Worm (Caenorhabditis elegans): ENCODE results near the gene str-90.

The str-90 gene

DNA sequence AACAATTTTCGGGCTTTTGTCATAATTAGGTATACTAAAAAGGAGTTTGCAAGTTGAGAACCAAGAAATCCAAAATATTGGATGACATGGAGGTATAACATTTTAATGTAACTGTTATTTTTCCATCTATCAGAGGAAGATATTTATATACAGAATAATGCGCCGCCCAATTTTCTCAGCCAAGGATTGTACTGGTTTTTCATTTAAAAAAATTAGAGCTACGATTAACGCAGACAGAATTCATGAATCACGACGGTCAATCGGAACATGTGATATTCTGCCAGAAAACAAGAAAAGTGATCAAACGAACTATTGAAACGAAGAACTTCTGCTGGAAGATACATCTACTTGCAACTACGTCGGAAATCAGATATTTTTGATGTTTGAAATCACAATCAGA lies 4.8 kb upstream of the str-90 start, which contains the start of gene str-145:
str-145 (minus strand) TSS at position 101 of the 400 bp plus-strand sequence.
- TF ChIP-seq ama-1 (optimal IDR thresholded peaks at IDR 0.05), result no peak
- TF ChIP-seq ceh-36 (tag; optimal IDR thresholded peaks at IDR 0.05), result no peak
- no peak for TF ChIP-seq hmg-4 (GFP tag; optimal IDR thresholded peaks at IDR 0.05)
- TF ChIP-seq flt-1 (GFP tag; IDR thresholded peaks at IDR 0.05), result no peak
- no peak for TF ChIP-seq pes-1 (GFP tag; IDR thresholded peaks at IDR 0.05)

DNA sequence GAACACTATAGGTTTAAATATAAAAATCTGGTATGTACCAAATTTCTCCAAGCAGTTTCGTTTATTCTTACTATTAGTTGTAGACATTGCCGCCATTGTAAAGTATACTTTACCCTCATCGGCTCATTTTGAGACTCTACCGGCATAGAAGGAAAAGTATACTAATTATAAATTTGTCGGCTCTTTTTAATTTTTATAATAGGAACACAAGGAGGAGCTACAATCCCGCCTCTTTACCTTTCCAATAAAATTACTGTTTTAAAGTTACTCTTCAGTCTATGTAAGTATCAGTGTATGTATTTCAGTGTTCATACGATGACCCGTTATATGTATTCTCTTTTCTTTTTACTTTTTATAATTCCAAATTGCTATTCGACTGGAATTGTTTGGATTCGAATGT lies 3.8 kb upstream of the str-90 start, which contains the start of gene sdz-23:
sdz-23 (plus strand) TSS at position 301 of the 400 bp plus-strand sequence.
- TF ChIP-seq hmbx-1 (tag; optimal IDR thresholded peaks at IDR 0.05) (no peak), hmg-4 (GFP tag; optimal IDR thresholded peaks at IDR 0.05) (no peak), tbx-11 (GFP tag; IDR thresholded peaks at IDR 0.05) (no peak), sea-1 (GFP tag; conservative IDR thresholded peaks at IDR 0.05) (no peak), pes-1 (GFP tag; IDR thresholded peaks at IDR 0.05) (no peak), B0310.2 (tag; optimal IDR thresholded peaks at IDR 0.05) (no peak), ets-7 (tag; optimal IDR thresholded peaks at IDR 0.05) (no peak), F13C5.2 (tag; optimal IDR thresholded peaks at IDR 0.05) (no peak), tbx-37 (GFP tag; conservative IDR thresholded peaks at IDR 0.05) (no peak), ceh-13 (GFP tag; optimal IDR thresholded peaks at IDR 0.05) (no peak), aly-1 (tag; optimal IDR thresholded peaks at IDR 0.05) (no peak), ama-1 (optimal IDR thresholded peaks at IDR 0.05) (no peak), flt-1 (GFP tag; IDR thresholded peaks at IDR 0.05) (no peak), ceh-36 (tag; optimal IDR thresholded peaks at IDR 0.05) (no peak), scrt-1 (GFP tag; IDR thresholded peaks at IDR 0.05) (no peak), tra-4 (tag; optimal IDR thresholded peaks at IDR 0.05) (no peak), hnd-1 (tag; optimal IDR thresholded peaks at IDR 0.05) (no peak)

DNA sequence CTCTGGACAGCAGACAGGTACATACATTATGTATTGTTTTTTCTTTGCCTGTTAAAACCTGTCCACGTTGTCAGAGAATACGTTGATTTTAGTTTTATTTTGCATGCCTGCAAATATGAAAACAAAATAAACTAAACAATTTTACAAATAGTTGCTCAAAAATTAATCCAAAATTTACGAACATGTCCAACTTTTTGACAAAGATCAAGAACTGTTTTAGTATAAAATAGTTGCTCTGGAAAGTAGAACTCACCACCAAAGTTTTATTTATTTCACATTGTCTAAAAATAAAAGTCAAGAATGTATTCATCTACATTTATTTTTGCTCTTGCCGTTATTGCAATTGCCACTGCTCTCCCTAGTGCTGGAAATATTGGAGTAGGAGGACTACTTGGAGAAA lies 1.4 kb downstream of the str-90 start, which contains the start of gene srlf-16:
srlf-16 (plus strand) TSS at position 301 of the 400 bp plus-strand sequence.
- TF ChIP-seq hmg-4 (GFP tag; optimal IDR thresholded peaks at IDR 0.05) (no peak), ceh-36 (tag; optimal IDR thresholded peaks at IDR 0.05) (no peak), hmbx-1 (tag; optimal IDR thresholded peaks at IDR 0.05) (no peak), ets-7 (tag; optimal IDR thresholded peaks at IDR 0.05) (no peak), tbx-37 (GFP tag; conservative IDR thresholded peaks at IDR 0.05) (no peak), tbx-11 (GFP tag; IDR thresholded peaks at IDR 0.05) (no peak), flt-1 (GFP tag; IDR thresholded peaks at IDR 0.05) (no peak), B0310.2 (tag; optimal IDR thresholded peaks at IDR 0.05) (no peak), ceh-13 (GFP tag; optimal IDR thresholded peaks at IDR 0.05) (no peak), hnd-1 (tag; optimal IDR thresholded peaks at IDR 0.05) (no peak), aly-1 (tag; optimal IDR thresholded peaks at IDR 0.05) (no peak), pes-1 (GFP tag; IDR thresholded peaks at IDR 0.05) (no peak), F13C5.2 (tag; optimal IDR thresholded peaks at IDR 0.05) (no peak), ama-1 (optimal IDR thresholded peaks at IDR 0.05) (no peak), scrt-1 (GFP tag; IDR thresholded peaks at IDR 0.05) (no peak)

DNA sequence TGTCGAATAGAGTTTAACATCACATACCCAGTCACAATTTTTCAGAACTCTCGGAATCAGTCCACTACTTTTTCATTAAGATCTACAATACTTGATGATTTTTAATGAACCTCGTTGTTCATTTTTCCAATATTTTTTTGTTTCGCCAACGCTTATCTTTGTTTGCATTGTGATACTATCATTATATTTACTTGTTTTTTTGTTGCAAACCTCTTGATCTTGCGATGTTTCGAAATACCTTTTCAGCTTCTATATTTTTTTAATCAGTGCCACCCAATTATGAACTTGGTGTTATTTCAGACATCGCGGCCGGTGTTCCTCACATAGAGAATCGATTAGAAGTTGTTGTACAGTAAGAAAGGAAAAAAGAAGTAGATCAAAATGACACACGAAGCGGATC lies 5.6 kb downstream of the str-90 start, which contains the start of gene myo-5:
myo-5 (plus strand) TSS at position 301 of the 400 bp plus-strand sequence.
- TF ChIP-seq tra-4 (tag; optimal IDR thresholded peaks at IDR 0.05), result no peak
- TF ChIP-seq B0310.2 (tag; optimal IDR thresholded peaks at IDR 0.05), result no peak
- TF ChIP-seq flt-1 (GFP tag; IDR thresholded peaks at IDR 0.05), result no peak
- no peak for TF ChIP-seq ama-1 (optimal IDR thresholded peaks at IDR 0.05)
- TF ChIP-seq hmbx-1 (tag; optimal IDR thresholded peaks at IDR 0.05), result no peak

DNA sequence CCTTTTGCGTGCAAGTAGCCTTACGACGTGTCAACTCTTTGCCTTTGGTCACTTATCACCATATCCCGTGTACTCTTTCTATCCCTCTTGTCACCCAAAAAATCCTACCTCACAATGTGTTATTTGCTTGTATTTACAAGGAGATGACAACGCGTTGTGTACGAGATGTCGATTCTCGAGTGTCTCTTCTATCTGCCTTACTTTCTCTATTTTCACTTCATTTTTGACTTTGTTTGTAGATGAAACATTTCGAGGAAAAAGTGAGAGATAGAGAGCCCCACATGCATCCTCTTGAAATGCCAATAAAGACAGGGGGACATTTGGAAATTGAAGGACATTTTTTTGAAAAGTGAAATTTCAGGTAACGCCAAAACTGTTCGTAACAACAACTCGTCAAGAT lies 7.8 kb downstream of the str-90 start:
- no peak for TF ChIP-seq pes-1 (GFP tag; IDR thresholded peaks at IDR 0.05)
- no peak for TF ChIP-seq F13C5.2 (tag; optimal IDR thresholded peaks at IDR 0.05)
- TF ChIP-seq sea-1 (GFP tag; conservative IDR thresholded peaks at IDR 0.05), result no peak
- TF ChIP-seq tbx-11 (GFP tag; IDR thresholded peaks at IDR 0.05), result no peak
- TF ChIP-seq ceh-13 (GFP tag; optimal IDR thresholded peaks at IDR 0.05), result no peak
- no peak for TF ChIP-seq ceh-36 (tag; optimal IDR thresholded peaks at IDR 0.05)
- no peak for TF ChIP-seq ets-7 (tag; optimal IDR thresholded peaks at IDR 0.05)
- no peak for TF ChIP-seq B0310.2 (tag; optimal IDR thresholded peaks at IDR 0.05)
- TF ChIP-seq hmg-4 (GFP tag; optimal IDR thresholded peaks at IDR 0.05), result no peak
- TF ChIP-seq hnd-1 (tag; optimal IDR thresholded peaks at IDR 0.05), result no peak

DNA sequence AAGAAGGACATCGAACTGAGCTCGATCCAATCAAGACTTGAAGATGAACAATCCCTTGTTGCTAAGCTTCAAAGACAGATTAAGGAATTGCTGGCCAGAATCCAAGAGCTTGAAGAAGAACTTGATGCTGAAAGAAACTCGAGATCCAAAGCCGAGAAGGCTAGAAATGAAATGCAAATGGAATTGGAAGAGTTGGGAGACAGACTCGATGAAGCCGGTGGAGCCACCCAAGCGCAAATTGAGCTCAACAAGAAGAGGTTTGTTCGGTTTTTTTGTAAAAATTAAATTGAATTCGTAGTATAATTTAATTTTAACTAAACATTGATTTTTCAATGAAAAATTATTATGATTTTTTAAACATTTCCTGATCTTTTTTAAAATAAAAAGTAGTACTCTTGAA lies 11.5 kb downstream of the str-90 start:
- TF ChIP-seq scrt-1 (GFP tag; IDR thresholded peaks at IDR 0.05), result no peak
- TF ChIP-seq tbx-11 (GFP tag; IDR thresholded peaks at IDR 0.05), result no peak
- no peak for TF ChIP-seq ceh-36 (tag; optimal IDR thresholded peaks at IDR 0.05)

DNA sequence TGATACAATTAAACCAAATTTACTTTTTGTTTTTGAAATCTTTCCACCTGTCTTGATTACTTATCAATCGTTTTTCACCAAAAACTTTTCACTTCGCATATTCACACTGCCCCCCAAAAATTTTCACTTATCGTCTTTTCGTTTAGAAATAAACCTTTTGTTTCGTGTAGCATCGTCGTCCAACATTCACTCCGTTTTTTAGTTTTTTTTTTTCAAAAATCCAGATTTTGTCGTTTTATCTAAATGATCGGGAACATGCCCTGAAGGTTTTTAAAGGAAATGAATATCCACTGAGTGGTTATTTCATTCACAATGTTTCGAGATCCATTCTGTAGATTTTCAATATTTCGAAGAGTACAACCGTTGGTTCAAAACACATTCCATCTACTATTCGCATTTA lies 14.9 kb downstream of the str-90 start, which contains the start of gene D1014.7:
D1014.7 (plus strand) TSS at position 301 of the 400 bp plus-strand sequence.
- TF ChIP-seq hnd-1 (tag; optimal IDR thresholded peaks at IDR 0.05) (no peak), F13C5.2 (tag; optimal IDR thresholded peaks at IDR 0.05) (no peak), tbx-37 (GFP tag; conservative IDR thresholded peaks at IDR 0.05) (no peak), ama-1 (optimal IDR thresholded peaks at IDR 0.05) (no peak), ets-7 (tag; optimal IDR thresholded peaks at IDR 0.05) (no peak), B0310.2 (tag; optimal IDR thresholded peaks at IDR 0.05) (no peak), hmg-4 (GFP tag; optimal IDR thresholded peaks at IDR 0.05) (no peak), aly-1 (tag; optimal IDR thresholded peaks at IDR 0.05) (no peak), pes-1 (GFP tag; IDR thresholded peaks at IDR 0.05) (no peak), ceh-13 (GFP tag; optimal IDR thresholded peaks at IDR 0.05) (no peak)

DNA sequence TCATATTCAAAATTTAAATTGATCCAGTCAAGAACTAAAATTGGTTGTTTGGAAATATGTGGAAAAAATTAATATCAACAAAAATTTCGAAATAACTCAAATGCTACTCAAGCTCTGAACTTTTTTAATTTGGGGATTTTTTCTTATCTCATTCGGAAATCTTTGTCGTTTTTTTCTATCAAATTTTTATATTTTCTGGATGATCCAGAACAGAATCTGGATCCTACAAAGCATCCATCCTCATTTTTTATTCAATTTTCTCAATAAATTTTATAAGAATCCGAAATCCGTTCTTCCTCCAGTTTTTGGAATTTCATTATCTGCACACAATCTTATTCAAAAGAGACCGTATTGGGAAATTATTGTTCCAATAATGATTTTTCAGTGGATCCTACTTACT lies 17.8 kb downstream of the str-90 start, which contains the start of gene D1014.6:
D1014.6 (plus strand) TSS at position 301 of the 400 bp plus-strand sequence.
- TF ChIP-seq ceh-13 (GFP tag; optimal IDR thresholded peaks at IDR 0.05), result no peak

Measured in whole organism, early embryonic.